Fruit fly (Drosophila melanogaster) whole organism, pupa: ENCODE data around the gene Jon99Ciii.
"Not testable (repeated sequence)": the region's sequence is repeated elsewhere in the genome, so short reads cannot be mapped to it uniquely, and the experiment has no call there.

Source experiments
- CG10348 ChIP-seq: fragments of 200-800 bp; sonication (Bioruptor generic); IDR thresholded peaks from 2 replicates; pipeline ENCODE4 v1.3.6; 2022; ENCODE audit warnings: missing biosample characterization, missing genetic modification characterization
- CG12605 ChIP-seq: fragments of 200-800 bp; sonication (Bioruptor generic); IDR thresholded peaks from 2 replicates; pipeline ENCODE4 v1.3.6; 2022; ENCODE audit warnings: missing biosample characterization, missing genetic modification characterization
- CG13204 ChIP-seq: fragments of 200-800 bp; sonication (Bioruptor generic); optimal IDR thresholded peaks from 2 replicates; lab custom pipeline; 2018; ENCODE audit warnings: missing biosample characterization, mild to moderate bottlenecking, missing genetic modification characterization, moderate library complexity
- CG14655 ChIP-seq: fragments of 200-800 bp; sonication (Bioruptor generic); optimal IDR thresholded peaks from 3 replicates; lab custom pipeline; 2017; ENCODE audit warnings: mild to moderate bottlenecking, missing biosample characterization, missing genetic modification reagents, missing genetic modification characterization
- CG15710 ChIP-seq: fragments of 200-800 bp; sonication (Bioruptor generic); optimal IDR thresholded peaks from 2 replicates; lab custom pipeline; 2018; ENCODE audit warnings: missing biosample characterization, mild to moderate bottlenecking, missing genetic modification characterization, moderate library complexity
- CG17806 ChIP-seq: fragments of 200-800 bp; sonication (Bioruptor generic); optimal IDR thresholded peaks from 2 replicates; lab custom pipeline; 2018; ENCODE audit warnings: missing biosample characterization, mild to moderate bottlenecking, missing genetic modification characterization, moderate library complexity
- CG32121 ChIP-seq: fragments of 200-800 bp; sonication (Bioruptor generic); IDR thresholded peaks from 2 replicates; pipeline ENCODE4 v1.3.6; 2022; ENCODE audit warnings: missing biosample characterization, missing genetic modification characterization
- CG34367 ChIP-seq: fragments of 200-800 bp; sonication (Bioruptor generic); optimal IDR thresholded peaks from 2 replicates; lab custom pipeline; 2018; ENCODE audit warnings: missing biosample characterization, mild to moderate bottlenecking, missing genetic modification characterization
- CG4496 ChIP-seq: fragments of 200-800 bp; sonication (Bioruptor generic); IDR thresholded peaks from 3 replicates; pipeline ENCODE4 v1.3.6; 2022; ENCODE audit warnings: missing biosample characterization, missing genetic modification characterization
- CG8159 ChIP-seq: fragments of 200-800 bp; sonication (Bioruptor generic); optimal IDR thresholded peaks from 3 replicates; lab custom pipeline; 2018; ENCODE audit warnings: missing biosample characterization, mild to moderate bottlenecking, missing genetic modification characterization, moderate library complexity
- CG8301 ChIP-seq: fragments of 200-800 bp; sonication (Bioruptor generic); optimal IDR thresholded peaks from 2 replicates; lab custom pipeline; 2018; ENCODE audit warnings: missing biosample characterization, mild to moderate bottlenecking, missing genetic modification characterization
- CG9948 ChIP-seq: fragments of 200-800 bp; sonication (Bioruptor generic); optimal IDR thresholded peaks from 2 replicates; lab custom pipeline; 2018; ENCODE audit warnings: missing biosample characterization, mild to moderate bottlenecking, missing genetic modification characterization, moderate library complexity
- D1 ChIP-seq: fragments of 200-800 bp; sonication (Bioruptor generic); optimal IDR thresholded peaks from 2 replicates; lab custom pipeline; 2018; ENCODE audit warnings: missing biosample characterization, mild to moderate bottlenecking, missing genetic modification characterization, moderate library complexity
- EcR ChIP-seq: fragments of 200-800 bp; sonication (Bioruptor generic); optimal IDR thresholded peaks from 3 replicates; lab custom pipeline; 2019; ENCODE audit warnings: missing biosample characterization, missing genetic modification characterization, mild to moderate bottlenecking, moderate library complexity, missing genetic modification reagents
- Ets98B ChIP-seq: fragments of 200-800 bp; sonication (Bioruptor generic); IDR thresholded peaks from 2 replicates; pipeline ENCODE4 v1.3.6; 2022; ENCODE audit warnings: missing biosample characterization, missing genetic modification characterization
- Pif1A ChIP-seq: fragments of 200-800 bp; sonication (Bioruptor generic); optimal IDR thresholded peaks from 3 replicates; lab custom pipeline; 2016; ENCODE audit warnings: missing biosample characterization, missing genetic modification characterization
- Pif1B ChIP-seq: fragments of 200-800 bp; sonication (Bioruptor generic); optimal IDR thresholded peaks from 3 replicates; lab custom pipeline; 2016; ENCODE audit warnings: missing biosample characterization, missing genetic modification characterization
- Snoo ChIP-seq: fragments of 200-800 bp; sonication (Bioruptor generic); optimal IDR thresholded peaks from 3 replicates; lab custom pipeline; 2017; ENCODE audit warnings: missing biosample characterization, mild to moderate bottlenecking, missing genetic modification characterization, inconsistent platforms
- fd96Ca ChIP-seq: fragments of 200-800 bp; sonication (Bioruptor generic); IDR thresholded peaks from 3 replicates; pipeline ENCODE4 v1.3.6; 2022; ENCODE audit warnings: missing biosample characterization, missing genetic modification characterization
- gl ChIP-seq: fragments of 200-800 bp; sonication (Bioruptor generic); optimal IDR thresholded peaks from 2 replicates; lab custom pipeline; 2018; ENCODE audit warnings: missing biosample characterization, mild to moderate bottlenecking, missing genetic modification characterization
- rn ChIP-seq: fragments of 200-800 bp; sonication (Bioruptor generic); IDR thresholded peaks from 2 replicates; pipeline ENCODE4 v1.3.6; 2022; ENCODE audit warnings: missing biosample characterization, missing genetic modification characterization

Gene Jon99Ciii

dm6 chr3R:29921916-29922315 lies at the start of gene Jon99Ciii:
Gene Jon99Ciii, plus strand, starts transcription at chr3R:29922216.
- TF ChIP-seq Ets98B; CG8301 (tag; lab: Kevin White, UChicago); CG8159: not testable (repeated sequence)

- peak; percentile 49 for TF ChIP-seq gl (tag; lab: Kevin White, UChicago)
- TF ChIP-seq CG13204 (GFP tag; lab: Kevin White, UChicago) = no peak
- TF ChIP-seq CG9948 = peak; percentile 68
- TF ChIP-seq CG12605 = no peak
- peak; percentile 54; the same call in 1 of the 2 replicates for TF ChIP-seq CG32121 (GFP tag; lab: Robert Waterston, UW)
- TF ChIP-seq CG8301 (tag; lab: Kevin White, UChicago) = peak; percentile 82
- TF ChIP-seq Snoo (tag; lab: Kevin White, UChicago) = peak; percentile 49
- no peak for TF ChIP-seq rn (GFP tag; lab: Robert Waterston, UW)
- no peak for TF ChIP-seq CG14655 (GFP tag; lab: Kevin White, UChicago)
- TF ChIP-seq Pif1B = peak; percentile 84
- peak; percentile 38; the same call in 1 of the 2 replicates for TF ChIP-seq Ets98B
- TF ChIP-seq CG4496 (GFP tag; lab: Robert Waterston, UW) = peak; percentile 65
- peak; percentile 64 for TF ChIP-seq CG17806
- peak; percentile 66; the same call in 2 of the 3 replicates for TF ChIP-seq fd96Ca (GFP tag; lab: Robert Waterston, UW)
- TF ChIP-seq EcR (GFP tag; lab: Kevin White, UChicago) = no peak
- no peak for TF ChIP-seq D1
- TF ChIP-seq Pif1A (GFP tag; lab: Kevin White, UChicago) = peak; percentile 85
- peak; percentile 52 for TF ChIP-seq CG34367 (tag; lab: Kevin White, UChicago)
- TF ChIP-seq CG8159 = peak; percentile 96
- TF ChIP-seq CG10348 (GFP tag; lab: Robert Waterston, UW) = no peak
- peak; percentile 63 for TF ChIP-seq CG15710
Measured at dm6 chr3R:29875830-29876229, 46.2 kb upstream of the Jon99Ciii start.

dm6 chr3R:29876232-29876631 lies 45.8 kb upstream of the Jon99Ciii start:
- peak; percentile 7; the same call in 1 of the 2 replicates for TF ChIP-seq Ets98B
- TF ChIP-seq CG8159 = no peak

- TF ChIP-seq CG9948 (peak; percentile 18), D1 (no peak), rn (GFP tag; lab: Robert Waterston, UW) (no peak), CG32121 (GFP tag; lab: Robert Waterston, UW) (peak; percentile 68; the same call in 1 of the 2 replicates), Pif1A (GFP tag; lab: Kevin White, UChicago) (peak; percentile 61), CG34367 (tag; lab: Kevin White, UChicago) (peak; percentile 27), fd96Ca (GFP tag; lab: Robert Waterston, UW) (peak; percentile 50; the same call in 1 of the 3 replicates), CG8159 (peak; percentile 58), Pif1B (peak; percentile 62), Ets98B (peak; percentile 85; the same call in 1 of the 2 replicates), CG15710 (peak; percentile 12), Snoo (tag; lab: Kevin White, UChicago) (no peak), CG12605 (peak; percentile 71), CG14655 (GFP tag; lab: Kevin White, UChicago) (peak; percentile 62), CG4496 (GFP tag; lab: Robert Waterston, UW) (peak; percentile 77), EcR (GFP tag; lab: Kevin White, UChicago) (peak; percentile 68), gl (tag; lab: Kevin White, UChicago) (peak; percentile 29), CG13204 (GFP tag; lab: Kevin White, UChicago) (peak; percentile 52), CG8301 (tag; lab: Kevin White, UChicago) (peak; percentile 55), CG10348 (GFP tag; lab: Robert Waterston, UW) (no peak)
Measured at dm6 chr3R:29876733-29877193, 45.3 kb upstream of the Jon99Ciii start, which contains the start of gene CG31038. Gene CG31038, plus strand, starts transcription at chr3R:29877059.

- no peak for TF ChIP-seq CG8301 (tag; lab: Kevin White, UChicago)
- no peak for TF ChIP-seq CG15710
- no peak for TF ChIP-seq CG34367 (tag; lab: Kevin White, UChicago)
- TF ChIP-seq CG4496 (GFP tag; lab: Robert Waterston, UW) = no peak
- no peak for TF ChIP-seq gl (tag; lab: Kevin White, UChicago)
- no peak for TF ChIP-seq CG8159
- no peak for TF ChIP-seq CG13204 (GFP tag; lab: Kevin White, UChicago)
- TF ChIP-seq CG10348 (GFP tag; lab: Robert Waterston, UW) = no peak
Measured at dm6 chr3R:29880306-29880705, 41.7 kb upstream of the Jon99Ciii start.

- TF ChIP-seq CG8301 (tag; lab: Kevin White, UChicago) (no peak), CG8159 (no peak), rn (GFP tag; lab: Robert Waterston, UW) (no peak), CG12605 (no peak), fd96Ca (GFP tag; lab: Robert Waterston, UW) (no peak), CG34367 (tag; lab: Kevin White, UChicago) (no peak), CG17806 (no peak), Pif1A (GFP tag; lab: Kevin White, UChicago) (no peak), gl (tag; lab: Kevin White, UChicago) (no peak), CG4496 (GFP tag; lab: Robert Waterston, UW) (no peak)
Measured at dm6 chr3R:29891183-29891582, 30.8 kb upstream of the Jon99Ciii start.
